Worm (Caenorhabditis elegans) whole organism, young adult: ENCODE data around the gene K02E2.7.

Experiments used
- C17E4.6 ChIP-seq: fragments of 200-800 bp; sonication (Bioruptor generic); IDR thresholded peaks from 2 replicates; pipeline ENCODE4 v1.3.6; 2022; ENCODE audit warnings: missing genetic modification reagents, missing genetic modification characterization, missing compliant biosample characterization
- F10E7.11 ChIP-seq: sonication (generic microtip); optimal IDR thresholded peaks from 2 replicates; lab custom pipeline; 2017; ENCODE audit warnings: mild to moderate bottlenecking, missing genetic modification characterization, moderate library complexity, missing compliant biosample characterization
- F22D6.2 ChIP-seq: sonication (generic microtip); optimal IDR thresholded peaks from 2 replicates; lab custom pipeline; 2016; ENCODE audit warnings: mild to moderate bottlenecking, missing genetic modification characterization, missing compliant biosample characterization
- F33H1.4 ChIP-seq: fragments of 200-800 bp; sonication (Bioruptor generic); IDR thresholded peaks from 2 replicates; pipeline ENCODE4 v1.3.6; 2022; ENCODE audit warnings: missing genetic modification reagents, missing genetic modification characterization, missing compliant biosample characterization
- F55B11.4 ChIP-seq: sonication (generic microtip); optimal IDR thresholded peaks from 2 replicates; lab custom pipeline; 2016; ENCODE audit warnings: missing compliant biosample characterization, missing genetic modification characterization, borderline replicate concordance; ENCODE audit not compliant: insufficient read depth
- Y53F4B.3 ChIP-seq: fragments of 200-800 bp; sonication (Bioruptor generic); IDR thresholded peaks from 2 replicates; pipeline ENCODE4 v1.3.6; 2022; ENCODE audit warnings: missing genetic modification reagents, missing genetic modification characterization, missing compliant biosample characterization
- akir-1 ChIP-seq: fragments of 200-800 bp; sonication (Bioruptor generic); optimal IDR thresholded peaks from 2 replicates; lab custom pipeline; 2018; ENCODE audit warnings: mild to moderate bottlenecking, missing genetic modification characterization, moderate library complexity, missing compliant biosample characterization
- ama-1 ChIP-seq, 3 experiments: fragments of 150-350 bp in 1 of 3; sonication (generic microtip) in 2 of 3; optimal IDR thresholded peaks; 2 replicates each; lab custom pipeline; 2014 to 2018; ENCODE audit warnings: missing biosample characterization in 2 of 3, missing genetic modification characterization in 2 of 3, missing genetic modification reagents in 2 of 3
- aptf-2 ChIP-seq: fragments of 200-800 bp; sonication (Bioruptor generic); conservative IDR thresholded peaks from 2 replicates; pipeline ENCODE4 v1.3.6; 2022; ENCODE audit warnings: missing genetic modification reagents, missing genetic modification characterization, missing compliant biosample characterization
- attf-5 ChIP-seq: fragments of 200-800 bp; sonication (Bioruptor generic); optimal IDR thresholded peaks from 2 replicates; lab custom pipeline; 2018; ENCODE audit warnings: mild to moderate bottlenecking, missing genetic modification characterization, missing compliant biosample characterization
- bed-2 ChIP-seq: fragments of 200-800 bp; sonication (Bioruptor generic); IDR thresholded peaks from 2 replicates; pipeline ENCODE4 v1.3.6; 2022; ENCODE audit warnings: missing genetic modification reagents, missing genetic modification characterization, missing compliant biosample characterization
- ccch-3 ChIP-seq: fragments of 200-800 bp; sonication (Bioruptor generic); optimal IDR thresholded peaks from 2 replicates; lab custom pipeline; 2018; ENCODE audit warnings: mild to moderate bottlenecking, missing genetic modification characterization, missing compliant biosample characterization
- cebp-1 ChIP-seq, 2 experiments: fragments of 200-800 bp in 1 of 2; sonication (Bioruptor generic) in 1 of 2; sonication (generic microtip) in 1 of 2; IDR thresholded peaks in 1 of 2; optimal IDR thresholded peaks in 1 of 2; 2 replicates each; pipeline versions ENCODE4 v1.3.6 to Lab custom; 2017 to 2022; ENCODE audit warnings: missing compliant biosample characterization in 2 of 2, missing genetic modification characterization in 2 of 2, mild to moderate bottlenecking in 1 of 2, missing genetic modification reagents in 1 of 2, moderate library complexity in 1 of 2
- ceh-100 ChIP-seq: fragments of 200-800 bp; sonication (Bioruptor generic); IDR thresholded peaks from 2 replicates; pipeline ENCODE4 v1.3.6; 2022; ENCODE audit warnings: missing genetic modification reagents, missing genetic modification characterization, missing compliant biosample characterization
- chd-7 ChIP-seq: sonication (generic microtip); optimal IDR thresholded peaks from 2 replicates; lab custom pipeline; 2016; ENCODE audit warnings: mild to moderate bottlenecking, missing genetic modification characterization, moderate library complexity, missing compliant biosample characterization
- egl-44 ChIP-seq: fragments of 200-800 bp; sonication (Bioruptor generic); IDR thresholded peaks from 2 replicates; pipeline ENCODE4 v1.3.6; 2022; ENCODE audit warnings: missing genetic modification reagents, missing genetic modification characterization, missing compliant biosample characterization
- let-607 ChIP-seq, 2 experiments: fragments of 200-800 bp in 1 of 2; sonication (Bioruptor generic) in 1 of 2; sonication (generic microtip) in 1 of 2; optimal IDR thresholded peaks; 2 replicates each; lab custom pipeline; 2016 to 2018; ENCODE audit warnings: mild to moderate bottlenecking in 2 of 2, missing compliant biosample characterization in 2 of 2, missing genetic modification characterization in 2 of 2, moderate library complexity in 2 of 2, missing genotype in 1 of 2
- lin-26 ChIP-seq: fragments of 200-800 bp; sonication (Bioruptor generic); IDR thresholded peaks from 2 replicates; pipeline ENCODE4 v1.3.6; 2022; ENCODE audit warnings: missing genetic modification reagents, missing genetic modification characterization, missing compliant biosample characterization
- lsl-1 ChIP-seq: fragments of 200-800 bp; sonication (Bioruptor generic); optimal IDR thresholded peaks from 2 replicates; lab custom pipeline; 2018; ENCODE audit warnings: mild to moderate bottlenecking, missing genetic modification characterization, moderate library complexity, missing compliant biosample characterization
- nfyb-1 ChIP-seq: fragments of 200-800 bp; sonication (Bioruptor generic); IDR thresholded peaks from 2 replicates; pipeline ENCODE4 v1.3.6; 2022; ENCODE audit warnings: missing genetic modification reagents, missing genetic modification characterization, missing compliant biosample characterization
- nhr-120 ChIP-seq: fragments of 200-800 bp; sonication (Bioruptor generic); IDR thresholded peaks from 2 replicates; pipeline ENCODE4 v1.3.6; 2022; ENCODE audit warnings: missing genetic modification characterization, missing compliant biosample characterization
- nhr-179 ChIP-seq: sonication (generic microtip); optimal IDR thresholded peaks from 2 replicates; lab custom pipeline; 2016; ENCODE audit warnings: mild to moderate bottlenecking, missing genetic modification characterization, missing compliant biosample characterization
- nhr-80 ChIP-seq: sonication (generic microtip); optimal IDR thresholded peaks from 2 replicates; lab custom pipeline; 2016; ENCODE audit warnings: missing genetic modification characterization, missing compliant biosample characterization
- sdz-38 ChIP-seq: sonication (generic microtip); optimal IDR thresholded peaks from 2 replicates; lab custom pipeline; 2016; ENCODE audit warnings: missing genotype, missing genetic modification characterization, missing compliant biosample characterization
- snpc-1.1 ChIP-seq: sonication (generic microtip); optimal IDR thresholded peaks from 2 replicates; lab custom pipeline; 2017; ENCODE audit warnings: missing genetic modification characterization, mild to moderate bottlenecking, missing compliant biosample characterization, antibody characterized with exemption, moderate library complexity, missing genotype, missing genetic modification reagents; ENCODE audit not compliant: insufficient read depth
- snpc-4 ChIP-seq, 5 experiments: fragments of 150-350 bp in 1 of 5; sonication (generic microtip) in 4 of 5; optimal IDR thresholded peaks; 2 replicates each; lab custom pipeline; 2014 to 2018; ENCODE audit warnings: missing genetic modification characterization in 5 of 5, missing biosample characterization in 3 of 5, antibody characterized with exemption in 2 of 5, mild to moderate bottlenecking in 2 of 5, missing compliant biosample characterization in 2 of 5, missing genotype in 2 of 5, moderate library complexity in 2 of 5, missing genetic modification reagents in 1 of 5
- unc-62 ChIP-seq: fragments of 150-350 bp; optimal IDR thresholded peaks from 2 replicates; lab custom pipeline; 2014; ENCODE audit warnings: missing biosample characterization, missing genetic modification reagents, missing genetic modification characterization
- ztf-3 ChIP-seq: fragments of 200-800 bp; sonication (Bioruptor generic); optimal IDR thresholded peaks from 2 replicates; lab custom pipeline; 2018; ENCODE audit warnings: mild to moderate bottlenecking, missing genetic modification characterization, missing compliant biosample characterization
- ztf-6 ChIP-seq: fragments of 200-800 bp; sonication (Bioruptor generic); IDR thresholded peaks from 2 replicates; pipeline ENCODE4 v1.3.6; 2022; ENCODE audit warnings: missing genetic modification reagents, missing genetic modification characterization, missing compliant biosample characterization

The K02E2.7 gene

DNA sequence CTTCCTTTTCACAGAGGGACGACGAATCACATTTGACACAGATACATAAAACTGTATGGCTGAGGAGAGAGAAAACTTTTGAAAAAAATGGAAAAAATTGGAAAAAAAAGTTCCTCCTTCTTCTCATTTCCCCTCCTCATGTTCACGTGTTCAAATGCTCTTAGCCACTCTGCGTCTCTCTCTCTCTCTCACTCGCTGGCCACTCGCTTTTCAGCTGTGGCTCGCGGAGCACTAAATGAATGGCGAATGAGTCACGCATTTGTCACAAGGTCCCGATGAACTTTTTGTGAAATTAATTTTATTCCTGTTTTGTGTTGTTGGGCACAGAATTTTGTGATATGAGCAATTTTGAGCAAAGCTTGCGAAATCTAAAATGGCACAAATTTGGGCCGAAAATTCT is 31.0 kb upstream of the K02E2.7 start (continued):
- TF ChIP-seq sdz-38 (tag; lab: Kevin White, UChicago) (no peak), ztf-3 (GFP tag; lab: Kevin White, UChicago) (no peak), F55B11.4 (no peak), F22D6.2 (tag; lab: Kevin White, UChicago) (no peak), let-607 (tag; optimal IDR thresholded peaks at IDR 0.05; lab: Kevin White, UChicago) (no peak), attf-5 (GFP tag; lab: Kevin White, UChicago) (peak; percentile 46), snpc-1.1 (tag; lab: Kevin White, UChicago) (no peak)

DNA sequence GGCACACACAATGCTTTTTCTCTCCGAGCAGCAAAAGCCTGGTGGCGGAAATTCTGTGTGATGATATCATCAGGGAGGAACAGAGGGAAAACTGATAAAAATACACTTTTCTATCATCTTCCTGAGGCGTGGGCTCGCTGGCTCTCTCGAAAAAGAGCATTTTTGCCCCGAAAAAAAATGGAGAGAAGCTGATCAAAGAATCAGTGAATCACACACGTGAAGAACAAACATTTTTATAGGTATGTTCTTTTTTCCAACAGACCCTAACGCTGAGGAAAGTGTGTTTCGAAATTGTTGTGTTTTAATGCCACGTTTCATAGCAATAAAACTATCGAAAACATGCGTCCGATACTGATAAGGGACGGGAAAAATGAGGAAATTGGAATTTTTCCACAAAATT is 29.9 kb upstream of the K02E2.7 start:
- TF ChIP-seq aptf-2 (no peak), ztf-6 (no peak), cebp-1 (GFP tag; IDR thresholded peaks at IDR 0.05; lab: Robert Waterston, UW) (peak; percentile 19; the same call in 1 of the 2 replicates), cebp-1 (tag; optimal IDR thresholded peaks at IDR 0.05; lab: Kevin White, UChicago) (peak; percentile 60), F33H1.4 (GFP tag; lab: Robert Waterston, UW) (no peak), nhr-80 (peak; percentile 14)

DNA sequence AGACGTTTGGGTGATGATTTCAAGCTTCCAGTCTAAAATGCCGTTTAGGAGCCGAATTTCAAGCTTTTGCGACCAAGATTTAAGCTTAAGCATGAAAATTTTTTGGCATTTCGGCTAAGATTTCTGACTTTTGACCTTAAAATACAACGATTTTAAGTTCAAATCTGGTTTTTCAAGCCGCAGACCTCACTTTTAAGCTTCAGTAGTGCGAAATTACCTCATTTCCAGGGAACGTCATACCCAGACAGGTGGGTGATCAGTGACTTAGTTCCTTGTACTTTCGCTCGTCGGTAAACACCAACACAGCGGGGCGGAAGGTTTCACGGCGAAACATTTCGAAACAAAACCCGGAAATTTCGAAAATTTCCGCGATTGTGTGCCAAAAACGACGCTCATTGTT is 29.5 kb upstream of the K02E2.7 start:
- TF ChIP-seq Y53F4B.3 (GFP tag; lab: Robert Waterston, UW) (no peak), egl-44 (no peak), sdz-38 (tag; lab: Kevin White, UChicago) (no peak), nhr-179 (tag; lab: Kevin White, UChicago) (no peak), ama-1 (optimal IDR thresholded peaks at IDR 0.05; lab: Kevin White, UChicago) (no peak), ama-1 (GFP tag; optimal IDR thresholded peaks at IDR 0.05; lab: Kevin White, UChicago) (no peak), akir-1 (GFP tag; lab: Kevin White, UChicago) (no peak), C17E4.6 (GFP tag; lab: Robert Waterston, UW) (no peak), bed-2 (GFP tag; lab: Robert Waterston, UW) (no peak), F10E7.11 (no peak), snpc-4 (GFP tag; optimal IDR thresholded peaks at IDR 0.05; lab: Kevin White, UChicago) (no peak), snpc-4 (tag; optimal IDR thresholded peaks at IDR 0.05; lab: Kevin White, UChicago) (no peak), nfyb-1 (no peak), lsl-1 (no peak), ceh-100 (GFP tag; lab: Robert Waterston, UW) (no peak), nhr-120 (GFP tag; lab: Robert Waterston, UW) (no peak), nhr-80 (no peak)
- TF ChIP-seq, all 124 proteins: peak for 0

DNA sequence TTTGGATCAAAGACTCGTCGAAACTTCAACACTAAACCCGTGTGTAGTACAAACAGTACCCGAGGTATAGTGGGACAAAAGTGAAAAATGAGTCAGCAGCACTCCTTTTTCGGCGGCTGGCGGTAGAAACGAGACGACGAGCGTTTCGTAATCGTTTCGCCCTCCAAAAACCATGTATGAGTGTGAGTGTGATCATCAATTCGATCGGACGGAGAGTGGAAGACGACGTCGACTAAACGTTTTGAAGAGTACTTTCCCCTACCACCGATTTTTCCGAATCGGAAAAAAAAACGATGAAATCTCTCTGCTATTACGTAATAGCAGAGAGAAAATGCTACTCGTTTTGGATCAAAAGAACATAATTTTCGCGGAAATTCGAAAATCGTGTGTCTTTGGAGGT is 28.6 kb upstream of the K02E2.7 start:
- TF ChIP-seq ccch-3 (GFP tag; lab: Kevin White, UChicago) (no peak), cebp-1 (GFP tag; IDR thresholded peaks at IDR 0.05; lab: Robert Waterston, UW) (no peak), cebp-1 (tag; optimal IDR thresholded peaks at IDR 0.05; lab: Kevin White, UChicago) (peak; percentile 75), lin-26 (GFP tag; lab: Robert Waterston, UW) (no peak)
- TF ChIP-seq, all 124 proteins: peak for 1

DNA sequence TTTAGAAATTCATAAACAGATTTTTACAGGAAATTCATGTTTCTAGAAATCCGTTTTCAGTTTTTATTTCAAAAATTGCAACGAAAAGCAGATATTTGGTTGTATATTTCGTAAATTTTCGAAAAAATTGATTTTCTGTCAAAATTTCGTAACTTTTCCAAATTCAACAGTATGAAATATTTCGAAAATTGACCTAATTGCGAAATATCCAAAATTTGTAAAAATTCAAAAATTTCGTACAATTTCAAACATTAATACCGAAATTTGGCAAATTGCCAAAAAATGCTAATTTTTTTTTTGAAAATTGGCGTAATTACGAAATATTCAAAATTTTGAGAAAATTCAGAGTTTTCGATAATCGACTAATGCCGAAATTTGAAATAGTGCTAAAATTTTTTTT is 27.1 kb upstream of the K02E2.7 start:
- TF ChIP-seq unc-62 (GFP tag; lab: Kevin White, UChicago) (peak; percentile 42), chd-7 (tag; lab: Kevin White, UChicago) (no peak), cebp-1 (GFP tag; IDR thresholded peaks at IDR 0.05; lab: Robert Waterston, UW) (peak; percentile 73), cebp-1 (tag; optimal IDR thresholded peaks at IDR 0.05; lab: Kevin White, UChicago) (peak; percentile 95)
